Worm (Caenorhabditis elegans) whole organism, late embryonic: ENCODE data around the gene F23A7.5.
"Not testable (repeated sequence)": the region's sequence is repeated elsewhere in the genome, so short reads cannot be mapped to it uniquely, and the experiment has no call there.

ENCODE experiments used
- K09A11.1 ChIP-seq: sonication (generic microtip); optimal IDR thresholded peaks from 2 replicates; lab custom pipeline; 2017; ENCODE audit warnings: antibody characterized with exemption, mild to moderate bottlenecking, missing genetic modification characterization, missing compliant biosample characterization; ENCODE audit not compliant: insufficient read depth
- Y22D7AL.16 ChIP-seq: sonication (generic microtip); optimal IDR thresholded peaks from 2 replicates; lab custom pipeline; 2016; ENCODE audit warnings: missing genetic modification characterization, missing compliant biosample characterization
- ceh-14 ChIP-seq: sonication (generic microtip); optimal IDR thresholded peaks from 2 replicates; lab custom pipeline; 2016; ENCODE audit warnings: missing genotype, missing genetic modification characterization, missing compliant biosample characterization
- ceh-18 ChIP-seq: sonication (generic microtip); optimal IDR thresholded peaks from 2 replicates; lab custom pipeline; 2016; ENCODE audit warnings: missing genetic modification characterization, missing compliant biosample characterization
- ceh-19 ChIP-seq: fragments of 200-800 bp; sonication (Bioruptor generic); optimal IDR thresholded peaks from 2 replicates; lab custom pipeline; 2018; ENCODE audit warnings: mild to moderate bottlenecking, missing genetic modification characterization, missing compliant biosample characterization
- ceh-30 ChIP-seq: fragments of 150-350 bp; optimal IDR thresholded peaks from 2 replicates; lab custom pipeline; 2014; ENCODE audit warnings: missing biosample characterization, missing genetic modification characterization
- ceh-31 ChIP-seq: sonication (generic microtip); optimal IDR thresholded peaks from 2 replicates; lab custom pipeline; 2016; ENCODE audit warnings: missing genetic modification characterization, missing compliant biosample characterization
- ceh-48 ChIP-seq: sonication (generic microtip); optimal IDR thresholded peaks from 2 replicates; lab custom pipeline; 2016; ENCODE audit warnings: missing genetic modification characterization, inconsistent platforms, missing compliant biosample characterization
- ceh-9 ChIP-seq: sonication (generic microtip); optimal IDR thresholded peaks from 2 replicates; lab custom pipeline; 2016; ENCODE audit warnings: mild to moderate bottlenecking, missing genetic modification characterization, inconsistent platforms, missing compliant biosample characterization
- ets-4 ChIP-seq: sonication (generic microtip); optimal IDR thresholded peaks from 2 replicates; lab custom pipeline; 2016; ENCODE audit warnings: missing genetic modification characterization, missing compliant biosample characterization
- eyg-1 ChIP-seq: sonication (generic microtip); optimal IDR thresholded peaks from 2 replicates; lab custom pipeline; 2016; ENCODE audit warnings: missing genotype, missing genetic modification characterization, missing compliant biosample characterization
- fax-1 ChIP-seq: sonication (generic microtip); optimal IDR thresholded peaks from 2 replicates; lab custom pipeline; 2016; ENCODE audit warnings: missing genotype, missing genetic modification characterization, missing compliant biosample characterization
- hlh-15 ChIP-seq: sonication (generic microtip); optimal IDR thresholded peaks from 2 replicates; lab custom pipeline; 2016; ENCODE audit warnings: missing genetic modification characterization, missing compliant biosample characterization
- hlh-8 ChIP-seq: sonication (generic microtip); optimal IDR thresholded peaks from 2 replicates; lab custom pipeline; 2016; ENCODE audit warnings: missing genotype, missing genetic modification characterization, missing compliant biosample characterization
- lim-6 ChIP-seq: sonication (generic microtip); optimal IDR thresholded peaks from 2 replicates; lab custom pipeline; 2016; ENCODE audit warnings: missing genetic modification characterization, missing compliant biosample characterization
- lin-11 ChIP-seq: fragments of 200-800 bp; sonication (Bioruptor generic); optimal IDR thresholded peaks from 2 replicates; lab custom pipeline; 2018; ENCODE audit warnings: mild to moderate bottlenecking, missing genetic modification characterization, missing compliant biosample characterization
- madf-2 ChIP-seq: sonication (generic microtip); optimal IDR thresholded peaks from 2 replicates; lab custom pipeline; 2017; ENCODE audit warnings: missing genetic modification characterization, missing compliant biosample characterization
- nfya-1 ChIP-seq: sonication (generic microtip); optimal IDR thresholded peaks from 2 replicates; lab custom pipeline; 2017; ENCODE audit warnings: missing genetic modification characterization, mild to moderate bottlenecking, missing compliant biosample characterization, antibody characterized with exemption, moderate library complexity
- nhr-11 ChIP-seq: fragments of 150-350 bp; optimal IDR thresholded peaks from 2 replicates; lab custom pipeline; 2014; ENCODE audit warnings: missing biosample characterization, missing genetic modification characterization
- nhr-232 ChIP-seq: sonication (generic microtip); optimal IDR thresholded peaks from 2 replicates; lab custom pipeline; 2016; ENCODE audit warnings: missing genetic modification characterization, missing compliant biosample characterization
- pag-3 ChIP-seq: sonication (generic microtip); optimal IDR thresholded peaks from 2 replicates; lab custom pipeline; 2016; ENCODE audit warnings: missing compliant biosample characterization, missing genetic modification characterization, borderline replicate concordance
- pat-9 ChIP-seq: fragments of 200-800 bp; sonication (Bioruptor generic); optimal IDR thresholded peaks from 2 replicates; lab custom pipeline; 2018; ENCODE audit warnings: mild to moderate bottlenecking, missing genetic modification characterization, moderate library complexity, missing compliant biosample characterization
- pax-1 ChIP-seq: fragments of 150-350 bp; optimal IDR thresholded peaks from 2 replicates; lab custom pipeline; 2014; ENCODE audit warnings: missing biosample characterization, missing genetic modification characterization
- pha-2 ChIP-seq: sonication (generic microtip); optimal IDR thresholded peaks from 2 replicates; lab custom pipeline; 2017; ENCODE audit warnings: mild to moderate bottlenecking, missing genetic modification characterization, missing compliant biosample characterization
- ref-2 ChIP-seq: sonication (generic microtip); optimal IDR thresholded peaks from 2 replicates; lab custom pipeline; 2016; ENCODE audit warnings: missing genetic modification characterization, missing compliant biosample characterization
- rnt-1 ChIP-seq: sonication (generic microtip); optimal IDR thresholded peaks from 2 replicates; lab custom pipeline; 2016; ENCODE audit warnings: missing genetic modification characterization, missing compliant biosample characterization
- sdc-2 ChIP-seq: sonication (generic microtip); optimal IDR thresholded peaks from 2 replicates; lab custom pipeline; 2016; ENCODE audit warnings: missing genotype, missing genetic modification characterization, missing compliant biosample characterization
- sox-2 ChIP-seq: fragments of 200-800 bp; sonication (Bioruptor generic); IDR thresholded peaks from 2 replicates; pipeline ENCODE4 v1.3.6; 2022; ENCODE audit warnings: missing genetic modification reagents, missing genetic modification characterization, missing compliant biosample characterization
- syd-9 ChIP-seq: sonication (generic microtip); optimal IDR thresholded peaks from 2 replicates; lab custom pipeline; 2016; ENCODE audit warnings: mild to moderate bottlenecking, missing genetic modification characterization, moderate library complexity, missing compliant biosample characterization
- tbx-2 ChIP-seq: sonication (generic microtip); optimal IDR thresholded peaks from 2 replicates; lab custom pipeline; 2016; ENCODE audit warnings: missing genetic modification characterization, missing compliant biosample characterization
- unc-3 ChIP-seq, 2 experiments: fragments of 200-800 bp in 1 of 2; sonication (Bioruptor generic) in 1 of 2; sonication (generic microtip) in 1 of 2; conservative IDR thresholded peaks in 1 of 2; optimal IDR thresholded peaks in 1 of 2; 2 replicates each; pipeline versions ENCODE4 v1.3.6 to Lab custom; 2016 to 2022; ENCODE audit warnings: missing compliant biosample characterization in 2 of 2, missing genetic modification characterization in 2 of 2, missing genetic modification reagents in 1 of 2
- unc-42 ChIP-seq: sonication (generic microtip); optimal IDR thresholded peaks from 2 replicates; lab custom pipeline; 2016; ENCODE audit warnings: missing genotype, missing genetic modification characterization, missing compliant biosample characterization
- unc-86 ChIP-seq: sonication (generic microtip); optimal IDR thresholded peaks from 2 replicates; lab custom pipeline; 2016; ENCODE audit warnings: missing genetic modification characterization, missing compliant biosample characterization
- ztf-16 ChIP-seq: sonication (generic microtip); optimal IDR thresholded peaks from 2 replicates; lab custom pipeline; 2017; ENCODE audit warnings: missing genetic modification characterization, missing compliant biosample characterization

The F23A7.5 gene

DNA sequence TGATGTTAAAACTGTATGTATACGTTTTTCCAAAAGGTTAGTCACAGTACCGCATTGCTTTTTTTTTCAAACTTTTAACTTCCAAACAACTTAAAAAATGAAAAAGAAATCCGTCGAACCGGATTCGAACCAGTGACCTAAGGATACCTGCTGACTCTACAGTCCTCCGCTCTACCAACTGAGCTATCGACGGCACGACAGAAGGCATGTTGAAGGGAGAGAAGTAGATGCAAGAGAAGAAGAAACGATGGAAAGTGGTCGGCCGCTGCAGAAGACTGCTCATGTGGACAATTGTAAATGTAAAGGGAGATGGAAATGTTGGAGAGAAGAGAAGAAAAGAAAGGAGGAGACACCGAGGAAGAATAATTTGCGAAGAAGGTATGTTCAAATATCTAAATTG lies 19.1 kb upstream of the F23A7.5 start (continued):
- peak; percentile 89 for TF ChIP-seq ceh-19
- TF ChIP-seq fax-1 (tag; lab: Kevin White, UChicago), result peak; percentile 77
- peak; percentile 65 for TF ChIP-seq lin-11 (tag; lab: Kevin White, UChicago)
- peak; percentile 86 for TF ChIP-seq ref-2 (tag; lab: Kevin White, UChicago)
- peak; percentile 84 for TF ChIP-seq ceh-18 (tag; lab: Kevin White, UChicago)
- TF ChIP-seq nfya-1 (tag; lab: Kevin White, UChicago), result peak; percentile 83
- TF ChIP-seq pha-2 (tag; lab: Kevin White, UChicago), result peak; percentile 84
- peak; percentile 87 for TF ChIP-seq ceh-30 (tag; lab: Kevin White, UChicago)
- TF ChIP-seq pat-9 (tag; lab: Kevin White, UChicago), result peak; percentile 82
- TF ChIP-seq unc-42, result peak; percentile 45
- peak; percentile 36 for TF ChIP-seq lim-6 (tag; lab: Kevin White, UChicago)
- TF ChIP-seq sox-2 (GFP tag; lab: Robert Waterston, UW), result peak; percentile 81
- peak; percentile 79 for TF ChIP-seq Y22D7AL.16
- TF ChIP-seq rnt-1, result peak; percentile 65
- peak; percentile 54 for TF ChIP-seq hlh-8
- TF ChIP-seq sdc-2 (tag; lab: Kevin White, UChicago), result peak; percentile 98
- TF ChIP-seq eyg-1, result peak; percentile 48
- no peak for TF ChIP-seq nhr-11 (tag; lab: Kevin White, UChicago)
- TF ChIP-seq pax-1, result peak; percentile 18
- TF ChIP-seq syd-9, result peak; percentile 72
- TF ChIP-seq ceh-9 (tag; lab: Kevin White, UChicago), result peak; percentile 63
- TF ChIP-seq K09A11.1, result peak; percentile 78

DNA sequence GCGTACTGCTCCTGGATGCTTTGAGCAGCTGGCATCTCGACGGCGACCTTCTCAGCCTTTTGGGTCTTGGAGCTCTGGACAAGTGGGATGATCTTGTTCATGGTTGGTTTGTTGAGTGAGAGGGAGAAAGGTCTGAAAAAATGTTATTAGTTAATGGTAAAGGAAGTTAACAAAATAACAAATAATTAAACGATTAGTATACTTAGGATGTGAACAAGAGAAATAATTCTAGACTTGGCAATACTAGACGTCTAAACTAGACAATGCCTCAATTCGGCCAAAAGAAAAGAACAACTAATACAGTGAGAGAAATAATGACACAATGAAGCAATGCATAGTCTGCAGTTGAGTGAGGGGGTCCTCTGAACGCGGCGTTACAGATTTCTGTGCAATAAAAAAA lies 18.2 kb upstream of the F23A7.5 start, which contains the start of gene R11.4:
Gene R11.4, minus strand, starts transcription at position 101 of the 400 bp plus-strand sequence.
- TF ChIP-seq unc-3 (GFP tag; conservative IDR thresholded peaks at IDR 0.05; lab: Robert Waterston, UW) (no peak), unc-3 (tag; optimal IDR thresholded peaks at IDR 0.05; lab: Kevin White, UChicago) (no peak), pat-9 (tag; lab: Kevin White, UChicago) (no peak), unc-42 (no peak), hlh-15 (tag; lab: Kevin White, UChicago) (no peak), ceh-19 (no peak), hlh-8 (no peak)

DNA sequence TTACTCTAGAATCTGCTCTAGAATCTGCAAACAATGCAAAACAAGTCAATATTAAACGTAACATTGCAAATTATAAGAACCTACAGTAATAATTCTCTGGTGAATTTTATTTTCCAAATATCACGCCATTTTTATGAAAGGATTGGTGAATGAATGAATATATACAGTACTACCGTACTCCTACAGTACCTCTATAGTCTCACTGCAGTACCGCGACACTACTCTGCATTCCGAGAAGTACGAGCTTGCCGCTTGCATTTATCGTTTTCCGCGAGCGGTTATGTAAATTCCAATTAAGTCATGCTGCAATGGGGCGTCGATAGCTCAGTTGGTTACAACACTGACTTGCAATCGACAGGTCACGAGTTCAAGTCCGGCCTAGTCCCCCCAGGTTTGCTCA lies 16.4 kb upstream of the F23A7.5 start, which contains the start of gene F23A7.4:
Gene F23A7.4, plus strand, starts transcription at position 301 of the 400 bp plus-strand sequence.
- TF ChIP-seq nfya-1 (tag; lab: Kevin White, UChicago); unc-42; ets-4 (tag; lab: Kevin White, UChicago): not testable (repeated sequence)

DNA sequence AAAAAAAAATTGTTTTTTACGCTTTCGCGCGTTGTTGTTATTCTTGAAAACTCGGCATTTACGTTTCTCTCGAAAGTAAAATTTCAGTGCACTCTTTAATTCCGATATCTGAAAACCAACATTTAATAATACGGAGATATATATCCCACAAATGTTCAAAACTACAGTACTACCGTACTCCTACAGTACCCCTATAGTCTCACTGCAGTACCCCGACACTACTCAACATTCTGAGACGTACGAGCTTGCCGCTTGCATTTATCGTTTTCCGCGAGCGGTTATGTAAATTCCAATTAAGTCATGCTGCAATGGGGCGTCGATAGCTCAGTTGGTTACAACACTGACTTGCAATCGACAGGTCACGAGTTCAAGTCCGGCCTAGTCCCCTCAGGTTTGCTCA lies 15.6 kb upstream of the F23A7.5 start, which contains the start of gene F23A7.8:
Gene F23A7.8, plus strand, starts transcription at position 301 of the 400 bp plus-strand sequence.
- not testable (repeated sequence) for TF ChIP-seq ceh-9 (tag; lab: Kevin White, UChicago); madf-2; ceh-48 (tag; lab: Kevin White, UChicago)

DNA sequence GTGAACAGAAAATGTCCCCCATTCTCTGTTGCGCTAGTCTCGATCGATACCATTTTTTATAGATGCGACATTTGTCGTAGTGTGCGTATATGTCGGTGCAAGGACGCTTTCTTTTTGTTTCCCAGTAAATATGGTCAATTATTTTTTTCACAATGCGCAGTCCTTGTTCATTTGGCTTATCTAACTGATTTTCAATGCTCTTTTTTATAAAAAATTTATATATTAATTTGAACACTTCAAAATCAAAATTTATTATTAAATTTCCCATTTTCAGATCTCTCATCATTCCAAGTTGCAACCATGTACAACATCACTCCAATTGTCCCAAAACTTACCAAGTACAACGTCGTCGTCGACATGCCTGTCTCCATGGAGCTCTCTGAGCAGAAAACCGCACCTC lies 11.6 kb upstream of the F23A7.5 start, which contains the start of gene F23A7.1:
Gene F23A7.1, plus strand, starts transcription at position 301 of the 400 bp plus-strand sequence.
- TF ChIP-seq tbx-2 (tag; lab: Kevin White, UChicago) (no peak), ceh-14 (tag; lab: Kevin White, UChicago) (no peak), syd-9 (no peak), pax-1 (no peak), nhr-232 (tag; lab: Kevin White, UChicago) (no peak), K09A11.1 (no peak), pag-3 (no peak), nhr-11 (tag; lab: Kevin White, UChicago) (no peak)
- TF ChIP-seq, all 69 proteins: peak for 0

DNA sequence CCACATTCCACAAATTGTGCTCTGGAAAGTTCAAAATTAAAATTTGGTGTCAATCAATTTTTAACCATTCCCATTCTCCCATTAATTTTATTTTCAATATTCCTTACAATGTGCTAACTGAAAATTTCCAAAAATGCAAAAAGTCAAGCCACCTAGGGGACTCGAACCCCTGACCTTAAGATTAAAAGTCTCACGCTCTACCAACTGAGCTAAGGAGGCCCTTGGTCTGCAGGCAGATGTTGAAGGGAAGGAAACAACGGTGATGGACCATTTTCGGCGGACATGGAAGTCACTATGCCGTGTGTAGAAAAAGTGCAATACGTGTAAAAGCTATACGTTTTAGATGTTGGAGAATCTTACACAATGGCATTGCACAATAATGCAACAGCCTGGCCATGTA lies 11.0 kb upstream of the F23A7.5 start:
- TF ChIP-seq ztf-16 (tag; lab: Kevin White, UChicago) (no peak), unc-3 (GFP tag; conservative IDR thresholded peaks at IDR 0.05; lab: Robert Waterston, UW) (no peak), unc-3 (tag; optimal IDR thresholded peaks at IDR 0.05; lab: Kevin White, UChicago) (no peak), tbx-2 (tag; lab: Kevin White, UChicago) (no peak), nhr-232 (tag; lab: Kevin White, UChicago) (no peak), ref-2 (tag; lab: Kevin White, UChicago) (no peak), unc-86 (no peak), ceh-31 (tag; lab: Kevin White, UChicago) (no peak)
